Fruit fly (Drosophila melanogaster): ENCODE data around the gene CG15046.

DNA sequence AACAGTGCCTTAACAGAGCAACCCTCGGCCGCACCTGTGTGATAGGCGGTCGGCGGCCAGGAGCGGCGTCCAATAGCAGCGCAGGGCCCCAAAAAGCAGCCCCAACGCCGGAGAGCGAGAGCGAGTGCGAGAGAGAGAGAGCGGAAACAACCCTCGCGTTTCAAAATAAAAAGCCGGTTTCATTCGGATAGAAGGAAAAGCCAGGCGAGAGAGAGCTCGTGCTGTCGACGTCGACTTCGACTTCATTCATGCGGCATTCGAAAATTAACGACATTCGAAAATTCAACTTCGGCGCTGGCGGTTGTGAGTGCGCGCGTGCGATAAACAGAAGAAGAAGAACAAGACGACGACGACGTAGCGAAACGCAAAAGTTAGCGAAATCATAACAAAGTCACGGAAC lies 45.0 kb upstream of the CG15046 start:
- TF ChIP-seq psq (optimal IDR thresholded peaks at IDR 0.05) (no peak), insv (optimal IDR thresholded peaks at IDR 0.05) (no peak), ttk (optimal IDR thresholded peaks at IDR 0.05) (no peak), Sin3A (optimal IDR thresholded peaks at IDR 0.05) (no peak), Myc (optimal IDR thresholded peaks at IDR 0.05) (no peak)
